Worm (Caenorhabditis elegans): Measurements from ENCODE around the gene wht-3.

The wht-3 gene

DNA sequence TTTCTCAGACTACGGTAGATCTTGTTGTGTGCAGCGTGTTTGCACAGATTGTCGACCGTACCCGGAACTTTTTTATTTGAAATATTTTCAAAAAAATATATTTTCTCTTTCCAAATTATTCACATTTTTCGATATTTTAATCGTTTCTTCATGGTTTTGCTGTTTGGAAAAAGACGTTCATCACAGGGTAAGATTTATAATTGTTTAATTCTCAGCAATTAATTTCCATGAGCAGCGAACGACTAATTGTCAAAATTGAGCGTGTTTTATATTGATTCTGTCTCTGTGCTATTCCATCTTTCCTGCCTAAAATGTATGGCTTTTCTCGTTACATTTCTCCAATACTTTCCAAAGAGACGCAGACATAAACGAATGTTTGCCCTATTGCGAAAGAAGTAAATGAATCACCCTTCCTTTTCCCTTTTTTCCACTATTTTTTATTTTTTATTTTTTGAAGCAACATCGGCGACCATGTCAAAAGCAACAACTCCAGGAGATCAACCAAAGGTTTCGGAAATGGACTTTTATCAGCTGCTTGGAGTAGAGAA, 39.8 kb upstream of the wht-3 start, which contains the start of gene dnj-16:
Gene dnj-16 (plus strand): TSS at position 51 of the 548 bp plus-strand sequence.
- TF ChIP-seq lin-39 (tag; optimal IDR thresholded peaks at IDR 0.05) = no peak
- TF ChIP-seq lin-13 (GFP tag; optimal IDR thresholded peaks at IDR 0.05) = peak; percentile 29
- TF ChIP-seq mdl-1 (tag; optimal IDR thresholded peaks at IDR 0.05) = peak in 1 of 2 experiments; percentile 2
- peak; percentile 16 for TF ChIP-seq mab-5 (tag; optimal IDR thresholded peaks at IDR 0.05)
- peak; percentile 23 for TF ChIP-seq ztf-4 (tag; optimal IDR thresholded peaks at IDR 0.05)
- TF ChIP-seq C34F6.9 (tag; optimal IDR thresholded peaks at IDR 0.05) = peak; percentile 87
- TF ChIP-seq sma-9 (GFP tag; optimal IDR thresholded peaks at IDR 0.05) = peak; percentile 12
- TF ChIP-seq sma-9 (tag; optimal IDR thresholded peaks at IDR 0.05) = no peak
- TF ChIP-seq nhr-77 (tag; optimal IDR thresholded peaks at IDR 0.05) = no peak
- TF ChIP-seq fos-1 (tag; optimal IDR thresholded peaks at IDR 0.05) = peak; percentile 97
- peak; percentile 94 for TF ChIP-seq unc-55 (GFP tag; optimal IDR thresholded peaks at IDR 0.05)
- TF ChIP-seq lsy-2 (tag; optimal IDR thresholded peaks at IDR 0.05) = peak; percentile 8 to 55
- TF ChIP-seq egl-27 (tag; optimal IDR thresholded peaks at IDR 0.05) = no peak
- TF ChIP-seq crh-2 (tag; optimal IDR thresholded peaks at IDR 0.05) = peak; percentile 74
- no peak for TF ChIP-seq Y55F3AM.14 (GFP tag; optimal IDR thresholded peaks at IDR 0.05)
- peak; percentile 66 for TF ChIP-seq nhr-129 (tag; optimal IDR thresholded peaks at IDR 0.05)

DNA sequence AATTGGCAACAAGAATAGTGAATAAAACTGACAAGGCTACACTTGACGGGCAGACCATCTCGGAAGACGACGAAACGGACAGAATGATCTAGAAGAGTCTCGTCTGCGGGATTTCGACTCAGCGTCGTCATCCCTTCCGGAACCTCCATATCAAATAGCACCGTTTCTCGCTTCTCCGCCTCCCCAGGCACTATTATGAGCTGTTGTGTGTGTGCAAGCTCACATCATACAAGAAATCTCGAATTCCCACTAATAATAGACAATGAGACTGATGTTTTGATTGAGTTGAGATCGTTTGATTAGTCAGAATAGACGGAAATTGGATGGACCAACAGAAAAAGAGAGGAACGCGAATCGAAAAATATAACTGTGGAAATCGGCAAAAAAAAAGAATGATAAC, 38.8 kb upstream of the wht-3 start, which contains the start of gene spp-28:
Gene spp-28 (minus strand): TSS at position 101 of the 400 bp plus-strand sequence.
- TF ChIP-seq nhr-11 (tag; optimal IDR thresholded peaks at IDR 0.05) = no peak

DNA sequence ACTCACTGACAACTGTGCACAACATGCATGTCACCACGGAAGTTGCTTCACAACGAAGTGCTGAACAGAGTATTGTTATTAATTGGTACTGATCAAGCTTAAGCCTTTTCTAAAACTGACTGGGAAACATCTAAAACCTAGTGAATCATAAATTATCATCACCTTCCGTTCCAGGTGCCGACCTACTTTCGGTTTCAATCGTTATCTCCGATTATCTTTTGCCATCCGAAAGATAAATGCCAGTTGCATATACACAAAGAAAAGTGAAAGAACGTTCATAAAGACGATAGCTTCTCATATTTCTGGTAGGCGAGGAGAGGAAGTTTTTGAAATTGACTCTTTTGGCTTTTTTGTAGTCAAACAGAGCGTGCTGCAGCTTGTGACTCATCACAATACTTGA, 38.2 kb upstream of the wht-3 start:
- TF ChIP-seq fos-1 (tag; optimal IDR thresholded peaks at IDR 0.05) = peak; percentile 17
- TF ChIP-seq blmp-1 (tag; optimal IDR thresholded peaks at IDR 0.05; ENCODE audit: insufficient read depth) = peak; percentile 84
- TF ChIP-seq egl-27 (tag; optimal IDR thresholded peaks at IDR 0.05) = no peak
- no peak for TF ChIP-seq elt-1 (tag; optimal IDR thresholded peaks at IDR 0.05)
- TF ChIP-seq nhr-11 (tag; optimal IDR thresholded peaks at IDR 0.05) = no peak
- TF ChIP-seq lin-11 (tag; optimal IDR thresholded peaks at IDR 0.05) = no peak
- TF ChIP-seq sem-4 (tag; optimal IDR thresholded peaks at IDR 0.05) = no peak
- TF ChIP-seq sma-3 (GFP tag; optimal IDR thresholded peaks at IDR 0.05) = no peak
- TF ChIP-seq ztf-1 (GFP tag; conservative IDR thresholded peaks at IDR 0.05) = no peak
- no peak for TF ChIP-seq C34F6.9 (tag; optimal IDR thresholded peaks at IDR 0.05)
- TF ChIP-seq alr-1 (tag; optimal IDR thresholded peaks at IDR 0.05) = no peak
- TF ChIP-seq nhr-129 (tag; optimal IDR thresholded peaks at IDR 0.05) = no peak

DNA sequence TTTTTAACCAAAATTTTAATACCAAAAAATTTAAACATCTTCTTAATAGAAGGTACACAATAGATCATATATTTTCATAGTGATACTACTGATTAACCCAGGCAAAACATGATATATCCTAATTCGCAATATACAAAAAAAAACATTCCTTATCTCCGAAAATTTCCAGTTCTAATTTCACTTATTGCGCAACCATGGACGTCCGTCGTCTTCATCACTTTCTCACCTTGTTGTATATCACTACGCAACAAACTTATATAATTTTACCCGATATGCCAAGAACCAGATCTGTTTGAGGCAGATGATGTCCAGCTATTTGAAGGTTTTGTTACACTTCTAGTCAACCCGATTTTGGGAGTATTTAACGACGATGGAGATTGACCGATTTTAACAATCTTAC, 36.4 kb upstream of the wht-3 start, which contains the start of gene R74.2:
Gene R74.2 (plus strand): TSS at position 316 of the 400 bp plus-strand sequence.
- TF ChIP-seq nhr-25 (tag; optimal IDR thresholded peaks at IDR 0.05) = peak; percentile 41
- peak; percentile 75 for TF ChIP-seq blmp-1 (tag; optimal IDR thresholded peaks at IDR 0.05; ENCODE audit: insufficient read depth)
- no peak for TF ChIP-seq dmd-4 (tag; optimal IDR thresholded peaks at IDR 0.05)

DNA sequence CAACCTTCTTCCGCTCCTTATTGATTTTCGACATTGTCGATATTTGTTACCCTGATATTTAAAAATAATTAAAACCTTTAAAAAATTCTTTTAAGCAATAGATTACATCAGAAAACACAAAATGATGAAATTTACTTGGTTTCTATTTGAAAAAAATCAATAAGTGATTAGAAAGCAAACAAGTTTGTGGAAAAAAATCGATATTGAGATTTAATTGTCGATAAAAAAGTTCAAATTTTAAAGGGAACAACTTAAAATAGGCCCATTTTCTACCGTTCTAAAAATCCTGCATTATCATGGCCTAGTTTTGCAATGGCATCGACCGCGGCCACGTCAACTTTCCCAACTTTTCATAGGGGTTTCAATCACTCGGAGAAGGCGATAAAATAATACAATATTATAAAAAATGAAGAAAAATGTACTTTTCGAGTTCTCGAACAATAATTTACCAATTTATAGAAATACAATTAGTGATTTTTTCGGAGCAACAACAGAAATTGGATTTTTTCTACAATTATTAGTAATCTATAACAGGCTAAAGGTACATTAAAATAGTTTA, 35.4 kb upstream of the wht-3 start, which contains the start of gene lars-1:
Gene lars-1 (minus strand): TSS at position 51 of the 559 bp plus-strand sequence.
- peak; percentile 30 for TF ChIP-seq C34F6.9 (tag; optimal IDR thresholded peaks at IDR 0.05)
- TF ChIP-seq snpc-4 (tag; optimal IDR thresholded peaks at IDR 0.05) = no peak
- TF ChIP-seq lsy-2 (tag; optimal IDR thresholded peaks at IDR 0.05) = peak in 1 of 2 experiments; percentile 12
- TF ChIP-seq crh-2 (tag; optimal IDR thresholded peaks at IDR 0.05) = peak; percentile 21

DNA sequence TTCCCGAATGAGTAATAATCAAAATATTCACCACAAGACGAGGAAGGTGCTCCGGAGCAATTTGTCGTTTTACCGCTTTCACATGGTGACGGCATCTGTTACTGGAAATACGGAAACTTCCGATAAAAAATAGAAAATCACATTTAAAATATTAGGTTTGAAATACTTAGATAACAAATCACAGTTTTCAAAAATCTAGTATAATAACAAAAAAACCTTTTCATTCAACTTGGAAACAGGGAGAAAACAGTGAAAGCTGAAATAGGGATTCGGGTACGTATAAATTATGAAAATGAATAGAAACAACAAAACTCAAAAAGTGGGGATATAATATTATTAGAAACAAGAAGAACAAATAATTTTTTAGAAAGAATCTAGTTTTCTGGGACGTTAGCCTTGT, 29.9 kb upstream of the wht-3 start, which contains the start of gene C16C10.1:
Gene C16C10.1 (minus strand): TSS at position 101 of the 400 bp plus-strand sequence.
- TF ChIP-seq mdl-1 (tag; optimal IDR thresholded peaks at IDR 0.05) (no peak), Y55F3AM.14 (GFP tag; optimal IDR thresholded peaks at IDR 0.05) (no peak)

DNA sequence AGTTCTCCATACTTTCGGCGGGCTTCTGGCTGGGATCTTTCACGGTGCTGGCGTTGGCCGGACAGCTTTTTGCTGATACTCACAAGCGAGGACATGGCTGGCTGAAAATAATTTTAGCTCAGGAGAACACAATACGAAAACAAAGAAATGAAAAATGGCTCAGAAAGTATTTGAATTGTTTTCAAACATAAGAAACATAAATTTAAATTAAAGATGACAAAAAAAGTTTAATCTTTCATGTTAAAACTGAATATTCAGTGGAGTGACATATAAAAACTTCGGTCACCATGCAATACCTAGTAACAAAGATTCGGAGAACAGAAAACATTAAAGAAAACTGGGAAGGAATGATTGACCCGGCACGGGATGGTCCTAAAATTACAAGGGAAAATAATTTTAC, 27.2 kb upstream of the wht-3 start, which contains the start of gene C16C10.2:
Gene C16C10.2 (minus strand): TSS at position 101 of the 400 bp plus-strand sequence.
- TF ChIP-seq mdl-1 (tag; optimal IDR thresholded peaks at IDR 0.05) (no peak), ztf-1 (GFP tag; conservative IDR thresholded peaks at IDR 0.05) (no peak), elt-3 (tag; optimal IDR thresholded peaks at IDR 0.05) (no peak), ztf-11 (tag; optimal IDR thresholded peaks at IDR 0.05) (no peak)

All from whole organism, L2 larva.